Worm (Caenorhabditis elegans): ENCODE data around the gene Y77E11A.7.
A peak's percentile ranks its signal among the peaks of the same experiment; 100 is the strongest.

The Y77E11A.7 gene

DNA sequence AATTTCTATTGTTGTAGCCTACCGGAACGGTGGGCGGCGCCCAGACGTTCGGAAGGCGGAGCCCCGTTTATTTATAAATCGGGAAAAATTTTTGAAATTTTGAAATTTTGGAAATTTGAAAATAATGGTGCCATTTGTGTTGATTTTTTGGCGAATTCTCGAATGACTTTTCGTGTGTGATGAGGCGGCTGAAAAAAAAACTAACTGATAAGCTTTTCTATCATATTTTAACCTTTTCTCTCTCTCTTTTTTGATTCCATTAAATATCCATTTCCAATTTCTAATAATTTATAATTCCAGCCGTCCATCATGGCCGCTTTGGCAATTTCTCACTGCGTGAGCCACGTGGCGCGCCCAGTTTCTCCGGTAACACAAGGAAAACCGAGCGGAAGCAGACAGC, 37.1 kb upstream of the Y77E11A.7 start, which contains the start of gene nadk-1:
Gene nadk-1 (plus strand): TSS at position 301 of the 400 bp plus-strand sequence.
- TF ChIP-seq mab-5 (tag; optimal IDR thresholded peaks at IDR 0.05) (no peak), fos-1 (tag; optimal IDR thresholded peaks at IDR 0.05) (no peak), ceh-82 (tag; optimal IDR thresholded peaks at IDR 0.05) (no peak), ztf-1 (GFP tag; conservative IDR thresholded peaks at IDR 0.05) (no peak), sem-4 (tag; optimal IDR thresholded peaks at IDR 0.05) (no peak), unc-55 (GFP tag; optimal IDR thresholded peaks at IDR 0.05) (no peak), nhr-77 (tag; optimal IDR thresholded peaks at IDR 0.05) (no peak)

DNA sequence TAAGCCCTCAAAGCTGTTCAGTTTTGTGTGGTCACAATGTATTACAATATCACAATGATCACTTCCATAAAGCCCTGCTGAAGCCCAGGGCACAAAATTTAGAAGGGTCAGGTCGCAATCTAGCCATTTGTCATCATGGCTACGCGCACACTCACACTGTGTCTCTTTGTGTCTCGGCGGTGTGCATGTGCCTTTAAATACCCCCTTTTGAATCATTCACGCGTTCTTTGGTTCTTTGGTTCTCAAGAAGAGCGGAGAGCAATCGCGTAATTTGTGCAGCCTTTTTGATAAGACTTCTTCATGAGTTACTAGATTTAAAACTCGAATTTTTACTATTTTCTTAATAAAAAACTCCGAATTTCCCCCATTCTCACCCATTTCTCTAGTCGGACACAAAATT, 35.4 kb upstream of the Y77E11A.7 start:
- no peak for TF ChIP-seq aly-2 (tag; optimal IDR thresholded peaks at IDR 0.05)
- no peak for TF ChIP-seq zag-1 (tag; optimal IDR thresholded peaks at IDR 0.05)
- no peak for TF ChIP-seq unc-39 (tag; optimal IDR thresholded peaks at IDR 0.05)
- no peak for TF ChIP-seq nhr-6 (tag; optimal IDR thresholded peaks at IDR 0.05)
- no peak for TF ChIP-seq ZK546.5 (tag; optimal IDR thresholded peaks at IDR 0.05)
- no peak for TF ChIP-seq ceh-82 (tag; optimal IDR thresholded peaks at IDR 0.05)
- no peak for TF ChIP-seq elt-1 (tag; optimal IDR thresholded peaks at IDR 0.05)
- no peak for TF ChIP-seq nhr-23 (tag; optimal IDR thresholded peaks at IDR 0.05)
- no peak for TF ChIP-seq gmeb-1 (tag; optimal IDR thresholded peaks at IDR 0.05)
- no peak for TF ChIP-seq skn-1 (tag; optimal IDR thresholded peaks at IDR 0.05)
- TF ChIP-seq R02D3.7 (tag; optimal IDR thresholded peaks at IDR 0.05), result no peak
- TF ChIP-seq nhr-77 (tag; optimal IDR thresholded peaks at IDR 0.05), result no peak
- TF ChIP-seq snpc-4 (tag; optimal IDR thresholded peaks at IDR 0.05), result no peak
- no peak for TF ChIP-seq ztf-1 (GFP tag; conservative IDR thresholded peaks at IDR 0.05)
- TF ChIP-seq C34F6.9 (tag; optimal IDR thresholded peaks at IDR 0.05), result no peak
- no peak for TF ChIP-seq elt-3 (tag; optimal IDR thresholded peaks at IDR 0.05)
- no peak for TF ChIP-seq egl-27 (tag; optimal IDR thresholded peaks at IDR 0.05)
- TF ChIP-seq nhr-21 (tag; optimal IDR thresholded peaks at IDR 0.05), result no peak
- TF ChIP-seq ztf-4 (tag; optimal IDR thresholded peaks at IDR 0.05), result no peak
- TF ChIP-seq ztf-11 (tag; optimal IDR thresholded peaks at IDR 0.05), result no peak
- no peak for TF ChIP-seq dmd-4 (tag; optimal IDR thresholded peaks at IDR 0.05)
- no peak for TF ChIP-seq lin-13 (GFP tag; optimal IDR thresholded peaks at IDR 0.05)
- TF ChIP-seq fos-1 (tag; optimal IDR thresholded peaks at IDR 0.05), result peak; percentile 87
- TF ChIP-seq mdl-1 (tag; optimal IDR thresholded peaks at IDR 0.05), result no peak
- no peak for TF ChIP-seq nhr-11 (tag; optimal IDR thresholded peaks at IDR 0.05)
- no peak for TF ChIP-seq peb-1 (tag; optimal IDR thresholded peaks at IDR 0.05)
- no peak for TF ChIP-seq mab-5 (tag; optimal IDR thresholded peaks at IDR 0.05)
- no peak for TF ChIP-seq Y55F3AM.14 (GFP tag; optimal IDR thresholded peaks at IDR 0.05)
- no peak for TF ChIP-seq nhr-12 (tag; optimal IDR thresholded peaks at IDR 0.05)
- no peak for TF ChIP-seq nhr-10 (tag; optimal IDR thresholded peaks at IDR 0.05)
- no peak for TF ChIP-seq sma-3 (GFP tag; optimal IDR thresholded peaks at IDR 0.05)
- TF ChIP-seq unc-55 (GFP tag; optimal IDR thresholded peaks at IDR 0.05), result no peak
- TF ChIP-seq sma-9 (GFP tag; optimal IDR thresholded peaks at IDR 0.05), result peak; percentile 62
- TF ChIP-seq sma-9 (tag; optimal IDR thresholded peaks at IDR 0.05), result no peak
- peak; percentile 18 for TF ChIP-seq nhr-129 (tag; optimal IDR thresholded peaks at IDR 0.05)
- TF ChIP-seq nhr-237 (tag; optimal IDR thresholded peaks at IDR 0.05), result no peak
- no peak for TF ChIP-seq lsy-2 (tag; optimal IDR thresholded peaks at IDR 0.05)
- TF ChIP-seq mbf-1 (tag; optimal IDR thresholded peaks at IDR 0.05), result no peak
- TF ChIP-seq ama-1 (optimal IDR thresholded peaks at IDR 0.05), result no peak
- peak; percentile 41 for TF ChIP-seq F13H6.1 (tag; optimal IDR thresholded peaks at IDR 0.05)
- no peak for TF ChIP-seq unc-62 (GFP tag; optimal IDR thresholded peaks at IDR 0.05)
- no peak for TF ChIP-seq lin-11 (tag; optimal IDR thresholded peaks at IDR 0.05)
- TF ChIP-seq sem-4 (tag; optimal IDR thresholded peaks at IDR 0.05), result no peak
- no peak for TF ChIP-seq alr-1 (tag; optimal IDR thresholded peaks at IDR 0.05)
- TF ChIP-seq nhr-25 (tag; optimal IDR thresholded peaks at IDR 0.05), result peak; percentile 6

DNA sequence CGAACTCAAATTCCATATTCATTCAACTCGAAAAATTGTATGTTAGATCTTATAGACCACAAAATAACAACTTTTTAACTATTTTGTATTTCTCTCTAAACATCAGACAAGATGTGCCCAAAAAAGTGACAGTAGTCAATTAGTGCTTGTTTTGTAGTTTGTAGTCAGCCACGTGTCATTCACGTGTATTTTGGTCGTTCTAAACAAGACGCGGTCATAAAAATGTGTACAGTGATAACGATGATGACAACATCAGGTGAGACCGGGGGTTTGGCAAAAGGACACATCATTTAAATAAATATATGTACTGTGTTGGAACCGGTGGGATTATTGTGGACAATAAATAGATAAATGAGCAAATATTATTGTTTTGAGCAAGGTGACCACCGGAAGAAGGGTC, 34.5 kb upstream of the Y77E11A.7 start:
- no peak for TF ChIP-seq alr-1 (tag; optimal IDR thresholded peaks at IDR 0.05)
- TF ChIP-seq crh-2 (tag; optimal IDR thresholded peaks at IDR 0.05), result peak; percentile 93
- TF ChIP-seq nhr-11 (tag; optimal IDR thresholded peaks at IDR 0.05), result no peak
- no peak for TF ChIP-seq aly-2 (tag; optimal IDR thresholded peaks at IDR 0.05)
- TF ChIP-seq skn-1 (tag; optimal IDR thresholded peaks at IDR 0.05), result peak; percentile 37
- TF ChIP-seq ceh-82 (tag; optimal IDR thresholded peaks at IDR 0.05), result no peak
- TF ChIP-seq blmp-1 (tag; optimal IDR thresholded peaks at IDR 0.05; ENCODE audit: insufficient read depth), result no peak
- peak; percentile 46 for TF ChIP-seq F13H6.1 (tag; optimal IDR thresholded peaks at IDR 0.05)
- TF ChIP-seq lsy-2 (tag; optimal IDR thresholded peaks at IDR 0.05), result peak in 1 of 2 experiments; percentile 40
- no peak for TF ChIP-seq nhr-23 (tag; optimal IDR thresholded peaks at IDR 0.05)
- TF ChIP-seq nhr-6 (tag; optimal IDR thresholded peaks at IDR 0.05), result peak; percentile 15
- no peak for TF ChIP-seq sem-4 (tag; optimal IDR thresholded peaks at IDR 0.05)
- no peak for TF ChIP-seq ceh-16 (tag; optimal IDR thresholded peaks at IDR 0.05)
- TF ChIP-seq nhr-77 (tag; optimal IDR thresholded peaks at IDR 0.05), result no peak
- TF ChIP-seq zag-1 (tag; optimal IDR thresholded peaks at IDR 0.05), result no peak
- TF ChIP-seq ztf-1 (GFP tag; conservative IDR thresholded peaks at IDR 0.05), result no peak
- TF ChIP-seq nhr-21 (tag; optimal IDR thresholded peaks at IDR 0.05), result no peak
- peak; percentile 82 for TF ChIP-seq sma-9 (GFP tag; optimal IDR thresholded peaks at IDR 0.05)
- no peak for TF ChIP-seq sma-9 (tag; optimal IDR thresholded peaks at IDR 0.05)
- TF ChIP-seq nhr-129 (tag; optimal IDR thresholded peaks at IDR 0.05), result peak; percentile 41
- TF ChIP-seq lin-39 (tag; optimal IDR thresholded peaks at IDR 0.05), result no peak
- TF ChIP-seq mab-5 (tag; optimal IDR thresholded peaks at IDR 0.05), result no peak
- TF ChIP-seq ztf-4 (tag; optimal IDR thresholded peaks at IDR 0.05), result no peak
- TF ChIP-seq nhr-25 (tag; optimal IDR thresholded peaks at IDR 0.05), result peak; percentile 62
- TF ChIP-seq R02D3.7 (tag; optimal IDR thresholded peaks at IDR 0.05), result no peak
- no peak for TF ChIP-seq unc-62 (GFP tag; optimal IDR thresholded peaks at IDR 0.05)
- no peak for TF ChIP-seq mbf-1 (tag; optimal IDR thresholded peaks at IDR 0.05)
- TF ChIP-seq snpc-4 (tag; optimal IDR thresholded peaks at IDR 0.05), result no peak
- TF ChIP-seq ztf-11 (tag; optimal IDR thresholded peaks at IDR 0.05), result no peak
- TF ChIP-seq C34F6.9 (tag; optimal IDR thresholded peaks at IDR 0.05), result no peak
